Worm (Caenorhabditis elegans) whole organism, dauer: ENCODE data around the gene srlf-35.

Experiments used
- unc-62 ChIP-seq: sonication (generic microtip); optimal IDR thresholded peaks from 2 replicates; lab custom pipeline; 2017; ENCODE audit warnings: missing biosample characterization, missing genetic modification reagents, missing genetic modification characterization

Gene srlf-35

ce11 chrV:534176-534575 is 30.3 kb downstream of the srlf-35 start, which contains the start of gene nhr-132:
Gene nhr-132 (plus strand): TSS chrV:534446.
- TF ChIP-seq unc-62 (GFP tag; lab: Kevin White, UChicago) = no peak

- no peak for TF ChIP-seq unc-62 (GFP tag; lab: Kevin White, UChicago)
These were observed 32.7 kb downstream of the srlf-35 start, which contains the start of gene C14C6.5 for ce11 chrV:536571-536970. Gene C14C6.5 (plus strand): TSS chrV:536628.

ce11 chrV:539040-539510 is 35.2 kb downstream of the srlf-35 start, which contains the start of gene nhr-155:
Gene nhr-155 (plus strand): TSS chrV:539460.
- no peak for TF ChIP-seq unc-62 (GFP tag; lab: Kevin White, UChicago)

- TF ChIP-seq unc-62 (GFP tag; lab: Kevin White, UChicago) = no peak
These were observed 37.6 kb downstream of the srlf-35 start for ce11 chrV:541470-541869.

- no peak for TF ChIP-seq unc-62 (GFP tag; lab: Kevin White, UChicago)
These were observed 39.3 kb downstream of the srlf-35 start, which contains the start of gene C14C6.3 for ce11 chrV:543169-543568. Gene C14C6.3 (plus strand): TSS chrV:543469.

- TF ChIP-seq unc-62 (GFP tag; lab: Kevin White, UChicago) = no peak
These were observed 44.2 kb downstream of the srlf-35 start, which contains the start of gene C14C6.6 for ce11 chrV:547980-548379. Gene C14C6.6 (minus strand): TSS chrV:548080.

- TF ChIP-seq unc-62 (GFP tag; lab: Kevin White, UChicago) = no peak
These were observed 48.6 kb downstream of the srlf-35 start for ce11 chrV:552406-552805.

ce11 chrV:553067-553466 is 49.2 kb downstream of the srlf-35 start, which contains the start of gene C14C6.8:
Gene C14C6.8 (minus strand): TSS chrV:553167.
- no peak for TF ChIP-seq unc-62 (GFP tag; lab: Kevin White, UChicago)
